Worm (Caenorhabditis elegans) whole organism, mixed stage, embryonic: ENCODE results near the gene F59B2.13.

ENCODE experiments used
- M03D4.4 ChIP-seq: sonication (generic microtip); optimal IDR thresholded peaks from 2 replicates; lab custom pipeline; 2017; ENCODE audit warnings: mild to moderate bottlenecking, missing genetic modification characterization, missing compliant biosample characterization
- blmp-1 ChIP-seq: fragments of 150-350 bp; optimal IDR thresholded peaks from 2 replicates; lab custom pipeline; 2014; ENCODE audit warnings: missing biosample characterization, missing genetic modification characterization
- ceh-39 ChIP-seq: fragments of 150-350 bp; optimal IDR thresholded peaks from 2 replicates; lab custom pipeline; 2014; ENCODE audit warnings: missing biosample characterization, missing genetic modification characterization
- ceh-43 ChIP-seq: fragments of 200-800 bp; sonication (Bioruptor generic); optimal IDR thresholded peaks from 2 replicates; lab custom pipeline; 2018; ENCODE audit warnings: mild to moderate bottlenecking, missing genetic modification characterization, moderate library complexity, missing compliant biosample characterization
- ceh-83 ChIP-seq: fragments of 200-800 bp; sonication (Bioruptor generic); optimal IDR thresholded peaks from 2 replicates; lab custom pipeline; 2018; ENCODE audit warnings: mild to moderate bottlenecking, missing genetic modification characterization, missing compliant biosample characterization
- ces-1 ChIP-seq: fragments of 150-350 bp; optimal IDR thresholded peaks from 2 replicates; lab custom pipeline; 2014; ENCODE audit warnings: missing biosample characterization, missing genetic modification reagents, missing genetic modification characterization
- cnd-1 ChIP-seq: fragments of 200-800 bp; sonication (Bioruptor generic); optimal IDR thresholded peaks from 2 replicates; lab custom pipeline; 2018; ENCODE audit warnings: mild to moderate bottlenecking, missing genetic modification characterization, missing compliant biosample characterization
- drap-1 ChIP-seq: fragments of 200-800 bp; sonication (Bioruptor generic); optimal IDR thresholded peaks from 3 replicates; lab custom pipeline; 2018; ENCODE audit warnings: mild to moderate bottlenecking, missing genetic modification characterization, missing compliant biosample characterization
- elt-1 ChIP-seq: sonication (generic microtip); optimal IDR thresholded peaks from 2 replicates; lab custom pipeline; 2017; ENCODE audit warnings: missing genetic modification characterization, mild to moderate bottlenecking, missing compliant biosample characterization, antibody characterized with exemption, moderate library complexity, borderline replicate concordance; ENCODE audit not compliant: insufficient read depth
- elt-3 ChIP-seq: fragments of 150-350 bp; optimal IDR thresholded peaks from 2 replicates; lab custom pipeline; 2014; ENCODE audit warnings: missing biosample characterization, missing genetic modification characterization
- flh-1 ChIP-seq: fragments of 200-800 bp; sonication (Bioruptor generic); optimal IDR thresholded peaks from 2 replicates; lab custom pipeline; 2018; ENCODE audit warnings: mild to moderate bottlenecking, missing genetic modification characterization, moderate library complexity, missing compliant biosample characterization
- ham-2 ChIP-seq: fragments of 200-800 bp; sonication (Bioruptor generic); optimal IDR thresholded peaks from 2 replicates; lab custom pipeline; 2018; ENCODE audit warnings: mild to moderate bottlenecking, missing genetic modification characterization, missing compliant biosample characterization
- hlh-1 ChIP-seq: fragments of 150-350 bp; optimal IDR thresholded peaks from 2 replicates; lab custom pipeline; 2014; ENCODE audit warnings: missing biosample characterization, missing genetic modification reagents, missing genetic modification characterization
- lin-13 ChIP-seq: fragments of 150-350 bp; optimal IDR thresholded peaks from 2 replicates; lab custom pipeline; 2014; ENCODE audit warnings: missing biosample characterization, missing genetic modification characterization
- lsy-2 ChIP-seq: fragments of 150-350 bp; optimal IDR thresholded peaks from 2 replicates; lab custom pipeline; 2014; ENCODE audit warnings: missing biosample characterization, missing genetic modification characterization
- mab-5 ChIP-seq: fragments of 150-350 bp; optimal IDR thresholded peaks from 2 replicates; lab custom pipeline; 2014; ENCODE audit warnings: missing biosample characterization, missing genetic modification characterization
- mep-1 ChIP-seq: fragments of 150-350 bp; optimal IDR thresholded peaks from 2 replicates; lab custom pipeline; 2017; ENCODE audit warnings: missing biosample characterization, missing genetic modification reagents, missing genetic modification characterization, inconsistent platforms
- mls-2 ChIP-seq: sonication (generic microtip); optimal IDR thresholded peaks from 2 replicates; lab custom pipeline; 2016; ENCODE audit warnings: mild to moderate bottlenecking, missing genetic modification characterization, moderate library complexity, missing compliant biosample characterization
- nhr-2 ChIP-seq: fragments of 150-350 bp; optimal IDR thresholded peaks from 2 replicates; lab custom pipeline; 2014; ENCODE audit warnings: missing biosample characterization, missing genetic modification characterization
- nhr-237 ChIP-seq: fragments of 150-350 bp; optimal IDR thresholded peaks from 2 replicates; lab custom pipeline; 2014; ENCODE audit warnings: missing biosample characterization, missing genetic modification characterization
- nhr-28 ChIP-seq: fragments of 150-350 bp; optimal IDR thresholded peaks from 2 replicates; lab custom pipeline; 2014; ENCODE audit warnings: missing biosample characterization, missing genetic modification characterization
- nhr-76 ChIP-seq: sonication (generic microtip); optimal IDR thresholded peaks from 2 replicates; lab custom pipeline; 2017; ENCODE audit warnings: missing biosample characterization, missing genetic modification characterization
- pha-4 ChIP-seq: fragments of 150-350 bp; optimal IDR thresholded peaks from 2 replicates; lab custom pipeline; 2018; ENCODE audit warnings: missing biosample characterization, missing genetic modification reagents, missing genetic modification characterization
- sem-2 ChIP-seq: fragments of 200-800 bp; sonication (Bioruptor generic); optimal IDR thresholded peaks from 2 replicates; lab custom pipeline; 2018; ENCODE audit warnings: mild to moderate bottlenecking, missing genetic modification characterization, missing compliant biosample characterization
- snpc-4 ChIP-seq: fragments of 150-350 bp; optimal IDR thresholded peaks from 2 replicates; lab custom pipeline; 2014; ENCODE audit warnings: missing biosample characterization, missing genetic modification characterization
- sptf-1 ChIP-seq: sonication (generic microtip); optimal IDR thresholded peaks from 2 replicates; lab custom pipeline; 2017; ENCODE audit warnings: mild to moderate bottlenecking, missing genetic modification characterization, moderate library complexity, missing compliant biosample characterization
- tbx-8 ChIP-seq: fragments of 200-800 bp; sonication (Bioruptor generic); optimal IDR thresholded peaks from 2 replicates; lab custom pipeline; 2018; ENCODE audit warnings: mild to moderate bottlenecking, missing genetic modification characterization, moderate library complexity, missing compliant biosample characterization
- unc-120 ChIP-seq: sonication (generic microtip); optimal IDR thresholded peaks from 2 replicates; lab custom pipeline; 2017; ENCODE audit warnings: missing genetic modification characterization, missing compliant biosample characterization; ENCODE audit not compliant: poor library complexity, severe bottlenecking
- unc-39 ChIP-seq: fragments of 150-350 bp; optimal IDR thresholded peaks from 2 replicates; lab custom pipeline; 2014; ENCODE audit warnings: missing biosample characterization, missing genetic modification characterization
- unc-62 ChIP-seq: fragments of 150-350 bp; optimal IDR thresholded peaks from 2 replicates; lab custom pipeline; 2014; ENCODE audit warnings: missing biosample characterization, missing genetic modification reagents, missing genetic modification characterization
- zip-8 ChIP-seq: fragments of 150-350 bp; optimal IDR thresholded peaks from 2 replicates; lab custom pipeline; 2014; ENCODE audit warnings: missing biosample characterization, missing genetic modification characterization
- ztf-11 ChIP-seq: fragments of 150-350 bp; optimal IDR thresholded peaks from 2 replicates; lab custom pipeline; 2014; ENCODE audit warnings: missing biosample characterization, missing genetic modification characterization

The F59B2.13 gene

DNA sequence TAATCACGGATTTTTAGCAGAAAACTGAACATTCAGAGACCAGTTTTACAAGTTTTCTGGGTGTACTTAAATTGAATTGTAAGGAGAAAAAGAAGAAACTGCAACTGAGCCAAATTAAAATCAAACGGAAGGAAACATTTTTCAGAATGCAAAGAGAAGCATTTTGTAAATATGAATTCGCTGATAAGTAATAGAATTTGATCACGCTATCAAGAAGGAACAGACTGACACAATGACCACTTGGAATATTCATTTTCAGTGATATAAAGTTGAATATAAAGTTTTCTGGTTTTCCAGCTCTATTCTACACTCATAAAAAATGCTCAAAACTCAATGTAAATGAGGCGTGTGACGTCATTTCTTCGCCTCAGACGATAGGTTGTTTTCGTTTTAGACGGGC is 7.3 kb upstream of the F59B2.13 start:
- TF ChIP-seq lin-13 (tag; lab: Kevin White, UChicago) (no peak), flh-1 (GFP tag; lab: Kevin White, UChicago) (no peak), snpc-4 (tag; lab: Kevin White, UChicago) (no peak), ceh-83 (GFP tag; lab: Kevin White, UChicago) (no peak), zip-8 (tag; lab: Kevin White, UChicago) (peak; percentile 24)

DNA sequence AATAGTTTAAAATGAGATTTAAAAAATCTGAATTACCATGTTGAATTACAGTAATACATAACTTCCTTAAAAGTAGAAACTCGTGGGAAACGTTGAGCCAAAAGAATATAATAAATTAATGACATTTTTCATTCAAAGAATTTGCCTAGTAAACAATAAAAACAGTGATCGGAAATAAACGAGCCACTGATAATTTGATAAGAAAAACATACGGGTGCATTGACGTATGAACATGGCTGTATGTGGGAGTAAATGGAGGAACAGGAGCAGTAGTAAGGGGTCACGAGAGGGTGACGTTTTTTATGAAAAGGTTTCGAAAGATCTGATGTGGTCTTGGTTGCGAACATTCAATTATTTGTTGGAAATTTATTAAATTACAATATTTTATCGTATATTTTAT is 4.0 kb upstream of the F59B2.13 start:
- no peak for TF ChIP-seq blmp-1 (tag; lab: Kevin White, UChicago)
- TF ChIP-seq elt-1, result no peak
- TF ChIP-seq ceh-39 (tag; lab: Kevin White, UChicago), result no peak
- no peak for TF ChIP-seq sptf-1 (tag; lab: Kevin White, UChicago)
- TF ChIP-seq ham-2 (GFP tag; lab: Kevin White, UChicago), result no peak
- no peak for TF ChIP-seq lsy-2 (tag; lab: Kevin White, UChicago)
- no peak for TF ChIP-seq drap-1 (GFP tag; lab: Kevin White, UChicago)
- TF ChIP-seq hlh-1 (tag; lab: Kevin White, UChicago), result no peak
- no peak for TF ChIP-seq nhr-28 (tag; lab: Kevin White, UChicago)
- no peak for TF ChIP-seq nhr-76 (tag; lab: Kevin White, UChicago)
- TF ChIP-seq elt-3, result no peak
- TF ChIP-seq ceh-43 (GFP tag; lab: Kevin White, UChicago), result no peak
- TF ChIP-seq nhr-237 (tag; lab: Kevin White, UChicago), result no peak
- no peak for TF ChIP-seq unc-120 (tag; lab: Kevin White, UChicago)
- TF ChIP-seq unc-39 (tag; lab: Kevin White, UChicago), result no peak
- TF ChIP-seq flh-1 (GFP tag; lab: Kevin White, UChicago), result no peak
- TF ChIP-seq lin-13 (tag; lab: Kevin White, UChicago), result no peak
- TF ChIP-seq ceh-83 (GFP tag; lab: Kevin White, UChicago), result no peak
- no peak for TF ChIP-seq ztf-11 (tag; lab: Kevin White, UChicago)
- TF ChIP-seq tbx-8 (GFP tag; lab: Kevin White, UChicago), result no peak
- TF ChIP-seq, all 35 proteins: peak for 0

DNA sequence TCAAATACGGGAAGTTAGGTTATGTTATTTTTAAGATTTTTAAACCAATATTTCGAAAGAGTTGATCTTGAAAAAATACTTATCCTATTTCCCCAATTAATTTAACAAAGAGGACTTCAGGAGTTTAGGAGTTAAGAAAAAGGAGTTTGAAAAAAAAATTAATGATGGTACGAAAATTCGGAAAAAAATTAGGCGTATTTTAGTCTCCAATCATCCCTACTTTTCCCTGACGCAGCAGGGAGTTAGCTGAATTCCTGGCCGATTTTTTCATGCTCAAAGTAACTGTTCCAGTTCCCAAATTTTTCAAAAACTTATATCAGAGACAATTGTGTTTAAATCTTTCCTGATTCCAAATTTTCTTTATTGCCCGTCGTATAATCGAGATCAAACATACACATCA is 3.2 kb downstream of the F59B2.13 start:
- no peak for TF ChIP-seq elt-1
- no peak for TF ChIP-seq nhr-2 (tag; lab: Kevin White, UChicago)
- TF ChIP-seq sem-2 (GFP tag; lab: Kevin White, UChicago), result no peak
- no peak for TF ChIP-seq cnd-1 (tag; lab: Kevin White, UChicago)
- no peak for TF ChIP-seq ham-2 (GFP tag; lab: Kevin White, UChicago)
- TF ChIP-seq mep-1 (tag; lab: Kevin White, UChicago), result no peak
- no peak for TF ChIP-seq unc-39 (tag; lab: Kevin White, UChicago)
- TF ChIP-seq nhr-28 (tag; lab: Kevin White, UChicago), result no peak
- TF ChIP-seq ceh-83 (GFP tag; lab: Kevin White, UChicago), result no peak

DNA sequence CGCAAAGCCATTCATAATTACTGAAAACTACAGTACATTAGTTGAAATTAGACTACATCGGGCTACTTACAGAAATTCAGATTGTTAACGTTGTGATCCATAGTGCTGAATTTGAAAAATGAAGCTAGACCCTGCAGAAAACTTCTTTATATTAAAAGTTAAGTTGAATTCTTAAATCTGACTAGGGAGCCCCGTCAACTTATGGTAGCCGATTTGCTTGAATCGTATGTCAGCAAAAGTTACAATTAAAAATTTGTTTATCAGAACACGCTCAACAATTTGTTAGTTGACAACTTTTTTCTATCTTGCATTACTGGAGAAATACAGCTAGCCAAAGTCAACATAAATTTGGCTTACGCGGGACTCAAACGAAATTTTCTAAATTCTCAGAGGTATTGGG is 4.3 kb downstream of the F59B2.13 start, which contains the start of gene F59B2.14:
Gene F59B2.14 (minus strand): TSS at position 101 of the 400 bp plus-strand sequence.
- no peak for TF ChIP-seq pha-4 (tag; lab: Kevin White, UChicago)
- no peak for TF ChIP-seq unc-62 (GFP tag; lab: Kevin White, UChicago)
- no peak for TF ChIP-seq sem-2 (GFP tag; lab: Kevin White, UChicago)

DNA sequence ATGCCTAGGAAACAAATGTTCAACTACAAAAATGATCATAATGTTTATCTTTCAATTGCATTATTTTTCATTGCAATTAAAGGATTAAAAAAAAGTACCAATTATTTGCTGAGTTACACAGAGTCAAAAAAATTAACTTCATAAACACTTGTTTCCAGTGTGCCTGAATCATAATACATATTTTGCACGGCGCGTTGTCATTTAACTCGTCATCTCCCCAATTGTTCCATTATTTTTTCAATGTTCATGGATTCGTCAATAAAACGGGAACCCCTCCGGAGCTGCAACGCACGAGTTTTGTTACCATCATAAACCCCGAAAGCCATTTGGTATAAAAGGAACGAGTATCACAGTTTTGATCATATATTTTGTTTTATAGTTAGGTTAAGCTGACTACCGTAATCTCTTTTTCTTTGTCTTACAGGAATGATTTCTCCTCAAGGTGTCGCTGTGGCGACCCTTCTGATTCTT is 9.6 kb downstream of the F59B2.13 start, which contains the start of gene F59B2.12:
Gene F59B2.12 (plus strand): TSS at position 421 of the 471 bp plus-strand sequence.
- TF ChIP-seq nhr-237 (tag; lab: Kevin White, UChicago) (no peak), ces-1 (GFP tag; lab: Kevin White, UChicago) (no peak), ceh-39 (tag; lab: Kevin White, UChicago) (no peak), M03D4.4 (tag; lab: Kevin White, UChicago) (no peak), mab-5 (tag; lab: Kevin White, UChicago) (no peak), drap-1 (GFP tag; lab: Kevin White, UChicago) (no peak), nhr-2 (tag; lab: Kevin White, UChicago) (no peak), hlh-1 (tag; lab: Kevin White, UChicago) (no peak), ceh-43 (GFP tag; lab: Kevin White, UChicago) (no peak), zip-8 (tag; lab: Kevin White, UChicago) (no peak), elt-3 (no peak), mls-2 (tag; lab: Kevin White, UChicago) (no peak), snpc-4 (tag; lab: Kevin White, UChicago) (no peak), pha-4 (tag; lab: Kevin White, UChicago) (no peak)
